Worm (Caenorhabditis elegans) whole organism, young adult: ENCODE results near the gene acp-5.
A peak's percentile ranks its signal among the peaks of the same experiment; 100 is the strongest.

Experiments used
- B0261.1 ChIP-seq: sonication (generic microtip); optimal IDR thresholded peaks from 2 replicates; lab custom pipeline; 2016; ENCODE audit warnings: mild to moderate bottlenecking, missing genetic modification characterization, moderate library complexity, missing compliant biosample characterization
- F10E7.11 ChIP-seq: sonication (generic microtip); optimal IDR thresholded peaks from 2 replicates; lab custom pipeline; 2017; ENCODE audit warnings: mild to moderate bottlenecking, missing genetic modification characterization, moderate library complexity, missing compliant biosample characterization
- F23B12.7 ChIP-seq: sonication (generic microtip); optimal IDR thresholded peaks from 2 replicates; lab custom pipeline; 2017; ENCODE audit warnings: missing genetic modification characterization, mild to moderate bottlenecking, missing compliant biosample characterization, antibody characterized with exemption, moderate library complexity; ENCODE audit not compliant: insufficient read depth
- K11D2.4 ChIP-seq: fragments of 200-800 bp; sonication (Bioruptor generic); IDR thresholded peaks from 2 replicates; pipeline ENCODE4 v1.3.6; 2022; ENCODE audit warnings: missing genetic modification reagents, missing genetic modification characterization, missing compliant biosample characterization
- K12H6.12 ChIP-seq: fragments of 200-800 bp; sonication (Bioruptor generic); optimal IDR thresholded peaks from 2 replicates; lab custom pipeline; 2018; ENCODE audit warnings: mild to moderate bottlenecking, missing genetic modification characterization, missing compliant biosample characterization
- Y56A3A.18 ChIP-seq: fragments of 200-800 bp; sonication (Bioruptor generic); IDR thresholded peaks from 2 replicates; pipeline ENCODE4 v1.3.6; 2022; ENCODE audit warnings: missing genetic modification reagents, missing genetic modification characterization, missing compliant biosample characterization
- Y67H2A.10 ChIP-seq: fragments of 200-800 bp; sonication (Bioruptor generic); conservative IDR thresholded peaks from 2 replicates; pipeline ENCODE4 v1.3.6; 2022; ENCODE audit warnings: missing genetic modification reagents, missing genetic modification characterization, missing compliant biosample characterization
- aptf-3 ChIP-seq: fragments of 200-800 bp; sonication (Bioruptor generic); IDR thresholded peaks from 2 replicates; pipeline ENCODE4 v1.3.6; 2022; ENCODE audit warnings: missing genetic modification characterization, missing compliant biosample characterization
- bed-2 ChIP-seq: fragments of 200-800 bp; sonication (Bioruptor generic); IDR thresholded peaks from 2 replicates; pipeline ENCODE4 v1.3.6; 2022; ENCODE audit warnings: missing genetic modification reagents, missing genetic modification characterization, missing compliant biosample characterization
- ceh-100 ChIP-seq: fragments of 200-800 bp; sonication (Bioruptor generic); IDR thresholded peaks from 2 replicates; pipeline ENCODE4 v1.3.6; 2022; ENCODE audit warnings: missing genetic modification reagents, missing genetic modification characterization, missing compliant biosample characterization
- chd-7 ChIP-seq: sonication (generic microtip); optimal IDR thresholded peaks from 2 replicates; lab custom pipeline; 2016; ENCODE audit warnings: mild to moderate bottlenecking, missing genetic modification characterization, moderate library complexity, missing compliant biosample characterization
- dox-1 ChIP-seq: fragments of 200-800 bp; sonication (Bioruptor generic); IDR thresholded peaks from 2 replicates; pipeline ENCODE4 v1.3.6; 2022; ENCODE audit warnings: missing genetic modification reagents, missing genetic modification characterization, missing compliant biosample characterization
- ekl-4 ChIP-seq: fragments of 200-800 bp; sonication (Bioruptor generic); IDR thresholded peaks from 2 replicates; pipeline ENCODE4 v1.3.6; 2022; ENCODE audit warnings: missing genetic modification reagents, missing genetic modification characterization, missing compliant biosample characterization
- hlh-26 ChIP-seq: fragments of 200-800 bp; sonication (Bioruptor generic); conservative IDR thresholded peaks from 2 replicates; pipeline ENCODE4 v1.3.6; 2022; ENCODE audit warnings: missing genetic modification reagents, missing genetic modification characterization, missing compliant biosample characterization
- hmg-1.2 ChIP-seq: fragments of 200-800 bp; sonication (Bioruptor generic); IDR thresholded peaks from 2 replicates; pipeline ENCODE4 v1.3.6; 2022; ENCODE audit warnings: missing genetic modification reagents, missing genetic modification characterization, missing compliant biosample characterization
- let-607 ChIP-seq, 2 experiments: fragments of 200-800 bp in 1 of 2; sonication (Bioruptor generic) in 1 of 2; sonication (generic microtip) in 1 of 2; optimal IDR thresholded peaks; 2 replicates each; lab custom pipeline; 2016 to 2018; ENCODE audit warnings: mild to moderate bottlenecking in 2 of 2, missing compliant biosample characterization in 2 of 2, missing genetic modification characterization in 2 of 2, moderate library complexity in 2 of 2, missing genotype in 1 of 2
- lin-35 ChIP-seq, 3 experiments: fragments of 150-350 bp in 2 of 3; sonication (generic microtip) in 1 of 3; optimal IDR thresholded peaks; 2 replicates each; lab custom pipeline; 2014 to 2018; ENCODE audit warnings: missing biosample characterization in 3 of 3, missing genetic modification characterization in 3 of 3, missing genetic modification reagents in 3 of 3
- lin-40 ChIP-seq: sonication (generic microtip); optimal IDR thresholded peaks from 2 replicates; lab custom pipeline; 2016; ENCODE audit warnings: missing genetic modification characterization, mild to moderate bottlenecking, missing compliant biosample characterization, missing genotype, missing genetic modification reagents
- lsl-1 ChIP-seq: fragments of 200-800 bp; sonication (Bioruptor generic); optimal IDR thresholded peaks from 2 replicates; lab custom pipeline; 2018; ENCODE audit warnings: mild to moderate bottlenecking, missing genetic modification characterization, moderate library complexity, missing compliant biosample characterization
- madf-6 ChIP-seq: fragments of 200-800 bp; sonication (Bioruptor generic); IDR thresholded peaks from 2 replicates; pipeline ENCODE4 v1.3.6; 2022; ENCODE audit warnings: missing genetic modification reagents, missing genetic modification characterization, missing compliant biosample characterization
- madf-8 ChIP-seq: fragments of 200-800 bp; sonication (Bioruptor generic); conservative IDR thresholded peaks from 2 replicates; pipeline ENCODE4 v1.3.6; 2022; ENCODE audit warnings: missing genetic modification reagents, missing genetic modification characterization, missing compliant biosample characterization
- mxl-1 ChIP-seq: sonication (generic microtip); optimal IDR thresholded peaks from 2 replicates; lab custom pipeline; 2016; ENCODE audit warnings: missing genetic modification characterization, missing compliant biosample characterization
- nhr-80 ChIP-seq: sonication (generic microtip); optimal IDR thresholded peaks from 2 replicates; lab custom pipeline; 2016; ENCODE audit warnings: missing genetic modification characterization, missing compliant biosample characterization
- pbrm-1 ChIP-seq: fragments of 200-800 bp; sonication (Bioruptor generic); IDR thresholded peaks from 2 replicates; pipeline ENCODE4 v1.3.6; 2022; ENCODE audit warnings: missing genetic modification reagents, missing genetic modification characterization, missing compliant biosample characterization
- pha-4 ChIP-seq: fragments of 150-350 bp; sonication (generic microtip); optimal IDR thresholded peaks from 2 replicates; lab custom pipeline; 2014; ENCODE audit warnings: missing biosample characterization, missing genetic modification reagents, missing genetic modification characterization
- snpc-4 ChIP-seq, 5 experiments: fragments of 150-350 bp in 1 of 5; sonication (generic microtip) in 4 of 5; optimal IDR thresholded peaks; 2 replicates each; lab custom pipeline; 2014 to 2018; ENCODE audit warnings: missing genetic modification characterization in 5 of 5, missing biosample characterization in 3 of 5, antibody characterized with exemption in 2 of 5, mild to moderate bottlenecking in 2 of 5, missing compliant biosample characterization in 2 of 5, missing genotype in 2 of 5, moderate library complexity in 2 of 5, missing genetic modification reagents in 1 of 5
- zim-3 ChIP-seq: sonication (generic microtip); optimal IDR thresholded peaks from 2 replicates; lab custom pipeline; 2017; ENCODE audit warnings: mild to moderate bottlenecking, missing genetic modification characterization, moderate library complexity, missing compliant biosample characterization
- ztf-22 ChIP-seq: fragments of 200-800 bp; sonication (Bioruptor generic); optimal IDR thresholded peaks from 2 replicates; lab custom pipeline; 2018; ENCODE audit warnings: mild to moderate bottlenecking, missing genetic modification characterization, moderate library complexity, missing compliant biosample characterization
- ztf-25 ChIP-seq: fragments of 200-800 bp; sonication (Bioruptor generic); IDR thresholded peaks from 2 replicates; pipeline ENCODE4 v1.3.6; 2022; ENCODE audit warnings: missing genetic modification reagents, missing genetic modification characterization, missing compliant biosample characterization
- ztf-26 ChIP-seq: sonication (generic microtip); optimal IDR thresholded peaks from 2 replicates; lab custom pipeline; 2017; ENCODE audit warnings: missing genetic modification characterization, missing compliant biosample characterization

The acp-5 gene

DNA sequence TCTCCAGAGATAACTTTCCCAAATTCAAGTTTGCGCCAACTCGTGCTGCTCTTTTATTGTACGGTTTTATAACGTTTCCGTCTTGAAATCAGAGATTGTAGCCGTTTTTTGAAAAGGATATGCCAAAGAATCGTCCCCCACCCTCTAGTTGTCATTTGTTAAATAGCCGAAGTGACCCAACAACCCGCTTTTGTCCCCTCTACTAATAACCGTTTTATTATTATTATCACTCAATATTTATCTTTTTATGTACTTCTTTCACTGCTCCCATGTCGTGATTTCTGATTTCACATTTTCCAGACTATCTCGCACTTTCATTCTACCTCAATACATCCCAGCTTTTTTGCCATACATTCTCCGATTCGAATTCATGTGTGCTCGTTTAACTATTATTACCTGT is 2.3 kb upstream of the acp-5 start:
- TF ChIP-seq hlh-26 (GFP tag; lab: Robert Waterston, UW) (no peak), pbrm-1 (GFP tag; lab: Robert Waterston, UW) (no peak), madf-6 (GFP tag; lab: Robert Waterston, UW) (no peak), lsl-1 (no peak), pha-4 (tag; lab: Kevin White, UChicago) (no peak), lin-40 (tag; lab: Kevin White, UChicago) (no peak), lin-35 (GFP tag; optimal IDR thresholded peaks at IDR 0.05; lab: Kevin White, UChicago) (no peak), ztf-22 (GFP tag; lab: Kevin White, UChicago) (no peak), K11D2.4 (GFP tag; lab: Robert Waterston, UW) (no peak), B0261.1 (tag; lab: Kevin White, UChicago) (no peak)

- TF ChIP-seq ekl-4 (GFP tag; lab: Robert Waterston, UW) = no peak
- TF ChIP-seq ztf-26 (tag; lab: Kevin White, UChicago) = no peak
- TF ChIP-seq zim-3 (tag; lab: Kevin White, UChicago) = no peak
- TF ChIP-seq hmg-1.2 (GFP tag; lab: Robert Waterston, UW) = no peak
- TF ChIP-seq F10E7.11 (tag; lab: Kevin White, UChicago) = no peak
- TF ChIP-seq Y56A3A.18 (GFP tag; lab: Robert Waterston, UW) = no peak
- no peak for TF ChIP-seq lin-35 (GFP tag; optimal IDR thresholded peaks at IDR 0.05; lab: Kevin White, UChicago)
- no peak for TF ChIP-seq let-607 (tag; optimal IDR thresholded peaks at IDR 0.05; lab: Kevin White, UChicago)
- no peak for TF ChIP-seq ztf-25 (GFP tag; lab: Robert Waterston, UW)
- no peak for TF ChIP-seq K12H6.12 (tag; lab: Kevin White, UChicago)
- TF ChIP-seq ceh-100 (GFP tag; lab: Robert Waterston, UW) = no peak
- no peak for TF ChIP-seq bed-2 (GFP tag; lab: Robert Waterston, UW)
Measured at ce11 chrX:5828085-5828484, 1.1 kb upstream of the acp-5 start.

DNA sequence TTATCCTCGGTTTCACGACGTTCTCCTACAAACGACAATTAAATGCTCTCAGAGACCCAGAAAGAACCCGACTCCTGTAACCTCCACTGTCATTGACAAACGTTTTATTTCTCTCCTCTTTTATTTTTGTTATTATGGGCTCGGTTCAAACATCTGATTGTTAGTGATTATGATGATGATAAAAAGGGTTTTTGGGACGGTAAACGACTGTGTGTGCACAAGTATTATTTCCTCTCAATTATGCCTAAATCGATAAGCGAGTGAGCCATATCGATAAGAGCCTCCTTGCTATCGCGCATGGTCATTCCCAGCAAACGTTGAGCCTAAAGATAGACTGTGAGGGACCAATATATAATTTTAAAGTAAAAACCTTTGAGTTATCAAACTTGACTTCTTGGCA is 2.6 kb downstream of the acp-5 start:
- no peak for TF ChIP-seq dox-1 (GFP tag; lab: Robert Waterston, UW)
- peak; percentile 19 for TF ChIP-seq nhr-80 (tag; lab: Kevin White, UChicago)
- TF ChIP-seq, all 124 proteins: peak for 1

ce11 chrX:5834581-5835481 is 5.6 kb downstream of the acp-5 start, which contains the start of gene F13D11.4:
TSS of gene F13D11.4 (minus strand) at chrX:5834805.
- peak; percentile 30 for TF ChIP-seq nhr-80 (tag; lab: Kevin White, UChicago)
- TF ChIP-seq snpc-4 (GFP tag; optimal IDR thresholded peaks at IDR 0.05; lab: Kevin White, UChicago) = no peak
- no peak for TF ChIP-seq snpc-4 (tag; optimal IDR thresholded peaks at IDR 0.05; lab: Kevin White, UChicago)

ce11 chrX:5836527-5836926 is 7.3 kb downstream of the acp-5 start:
- TF ChIP-seq Y67H2A.10 (GFP tag; lab: Robert Waterston, UW) (no peak), F23B12.7 (tag; lab: Kevin White, UChicago) (no peak), mxl-1 (tag; lab: Kevin White, UChicago) (no peak), ztf-26 (tag; lab: Kevin White, UChicago) (no peak), aptf-3 (GFP tag; lab: Robert Waterston, UW) (no peak), chd-7 (tag; lab: Kevin White, UChicago) (no peak), madf-8 (no peak)
